Fruit fly (Drosophila melanogaster): ENCODE data around the gene CG10096.

Gene CG10096

DNA sequence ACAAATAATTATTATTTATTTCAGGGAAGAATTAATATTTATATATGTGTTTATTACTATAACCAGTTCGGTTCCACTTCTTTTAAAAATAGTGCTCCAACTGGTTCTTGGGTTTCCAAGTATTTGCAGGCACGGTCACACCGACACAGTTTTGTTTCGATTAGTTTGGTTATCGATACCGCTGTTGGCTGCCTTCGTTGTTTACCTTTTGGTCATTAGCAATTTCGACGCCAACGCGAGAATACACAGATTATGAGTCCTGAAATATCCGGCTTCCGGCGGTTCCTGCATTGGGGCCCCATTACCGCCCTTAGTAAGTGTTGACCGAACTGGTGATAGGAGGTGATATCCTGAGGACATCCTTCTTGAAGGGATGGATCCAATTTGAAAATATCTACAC is 12.4 kb upstream of the CG10096 start, which contains the start of gene CG5196 (continued):
- TF ChIP-seq Hand (GFP tag; optimal IDR thresholded peaks at IDR 0.05) = no peak
- TF ChIP-seq CG14441 (GFP tag; IDR thresholded peaks at IDR 0.05) = no peak
- TF ChIP-seq sc (optimal IDR thresholded peaks at IDR 0.05) = no peak
- no peak for TF ChIP-seq sc (GFP tag; optimal IDR thresholded peaks at IDR 0.05)
- no peak for TF ChIP-seq CG15601 (tag; optimal IDR thresholded peaks at IDR 0.05)
- no peak for TF ChIP-seq Jarid2 (GFP tag; optimal IDR thresholded peaks at IDR 0.05)
- no peak for TF ChIP-seq Spps (tag; optimal IDR thresholded peaks at IDR 0.05)
- TF ChIP-seq CG17612 (GFP tag; IDR thresholded peaks at IDR 0.05) = no peak
- no peak for TF ChIP-seq CG7839 (tag; optimal IDR thresholded peaks at IDR 0.05)
- TF ChIP-seq CG32767 (GFP tag; IDR thresholded peaks at IDR 0.05) = no peak
- no peak for TF ChIP-seq Aef1 (GFP tag; IDR thresholded peaks at IDR 0.05)
- no peak for TF ChIP-seq Dfd (GFP tag; optimal IDR thresholded peaks at IDR 0.05)
- TF ChIP-seq CG16815 (GFP tag; optimal IDR thresholded peaks at IDR 0.05) = no peak
- peak; percentile 38 for TF ChIP-seq Fer1 (GFP tag; optimal IDR thresholded peaks at IDR 0.05)
- no peak for TF ChIP-seq CG42726 (GFP tag; IDR thresholded peaks at IDR 0.05; ENCODE audit: partially characterized antibody)
- TF ChIP-seq pfk (GFP tag; optimal IDR thresholded peaks at IDR 0.05) = no peak
- no peak for TF ChIP-seq HLH54F (GFP tag; optimal IDR thresholded peaks at IDR 0.05)
- TF ChIP-seq CG12104 (GFP tag; optimal IDR thresholded peaks at IDR 0.05) = no peak
- peak; percentile 81 for TF ChIP-seq CG34224 (GFP tag; IDR thresholded peaks at IDR 0.05; ENCODE audit: partially characterized antibody)
- no peak for TF ChIP-seq danr (GFP tag; IDR thresholded peaks at IDR 0.05)
- peak; percentile 49; the same call in 2 of the 3 replicates for TF ChIP-seq Doc3 (GFP tag; IDR thresholded peaks at IDR 0.05; ENCODE audit: partially characterized antibody)
- no peak for TF ChIP-seq CG4404 (GFP tag; IDR thresholded peaks at IDR 0.05)
- TF ChIP-seq CG10565 (GFP tag; optimal IDR thresholded peaks at IDR 0.05) = no peak
- TF ChIP-seq CG34376 (GFP tag; optimal IDR thresholded peaks at IDR 0.05) = peak; percentile 23
- TF ChIP-seq CG2120 (GFP tag; optimal IDR thresholded peaks at IDR 0.05) = peak; percentile 23
- no peak for TF ChIP-seq Atf-2 (GFP tag; optimal IDR thresholded peaks at IDR 0.05)
- no peak for TF ChIP-seq cad (GFP tag; optimal IDR thresholded peaks at IDR 0.05)
- TF ChIP-seq ttk (GFP tag; IDR thresholded peaks at IDR 0.05) = no peak
- TF ChIP-seq klu (GFP tag; IDR thresholded peaks at IDR 0.05) = no peak
- no peak for TF ChIP-seq tx (GFP tag; optimal IDR thresholded peaks at IDR 0.05)
- no peak for TF ChIP-seq cas (GFP tag; IDR thresholded peaks at IDR 0.05)
- TF ChIP-seq CG16863 (GFP tag; optimal IDR thresholded peaks at IDR 0.05) = no peak
- TF ChIP-seq GATAe (GFP tag; conservative IDR thresholded peaks at IDR 0.05) = no peak
- peak; percentile 43 for TF ChIP-seq Dek (tag; optimal IDR thresholded peaks at IDR 0.05)
- no peak for TF ChIP-seq CG5245 (GFP tag; optimal IDR thresholded peaks at IDR 0.05)
- peak; percentile 72 for TF ChIP-seq Opbp (GFP tag; IDR thresholded peaks at IDR 0.05; ENCODE audit: partially characterized antibody)
- no peak for TF ChIP-seq Lim3 (GFP tag; IDR thresholded peaks at IDR 0.05)
- no peak for TF ChIP-seq schlank (tag; optimal IDR thresholded peaks at IDR 0.05)
- TF ChIP-seq org-1 (GFP tag; optimal IDR thresholded peaks at IDR 0.05) = no peak
- no peak for TF ChIP-seq CG18262 (tag; optimal IDR thresholded peaks at IDR 0.05)
- TF ChIP-seq onecut (GFP tag; IDR thresholded peaks at IDR 0.05) = no peak
- TF ChIP-seq CG14050 (GFP tag; IDR thresholded peaks at IDR 0.05) = no peak
- no peak for TF ChIP-seq chif (GFP tag; optimal IDR thresholded peaks at IDR 0.05)
- no peak for TF ChIP-seq CG2129 (GFP tag; IDR thresholded peaks at IDR 0.05; ENCODE audit: partially characterized antibody)
- TF ChIP-seq Kr (GFP tag; optimal IDR thresholded peaks at IDR 0.05) = no peak
- TF ChIP-seq CG6689 (GFP tag; IDR thresholded peaks at IDR 0.05) = no peak
- no peak for TF ChIP-seq shn (GFP tag; optimal IDR thresholded peaks at IDR 0.05)
- peak; percentile 31 for TF ChIP-seq grau (tag; optimal IDR thresholded peaks at IDR 0.05)
- no peak for TF ChIP-seq emc (GFP tag; optimal IDR thresholded peaks at IDR 0.05)
- TF ChIP-seq CrebB (tag; optimal IDR thresholded peaks at IDR 0.05) = no peak
- no peak for TF ChIP-seq CG15479 (GFP tag; optimal IDR thresholded peaks at IDR 0.05)
- peak; percentile 8 for TF ChIP-seq CTCF (GFP tag; optimal IDR thresholded peaks at IDR 0.05)
- TF ChIP-seq CG12391 (tag; optimal IDR thresholded peaks at IDR 0.05) = peak; percentile 35
